Worm (Caenorhabditis elegans): Measurements from ENCODE around the gene M117.1.

DNA sequence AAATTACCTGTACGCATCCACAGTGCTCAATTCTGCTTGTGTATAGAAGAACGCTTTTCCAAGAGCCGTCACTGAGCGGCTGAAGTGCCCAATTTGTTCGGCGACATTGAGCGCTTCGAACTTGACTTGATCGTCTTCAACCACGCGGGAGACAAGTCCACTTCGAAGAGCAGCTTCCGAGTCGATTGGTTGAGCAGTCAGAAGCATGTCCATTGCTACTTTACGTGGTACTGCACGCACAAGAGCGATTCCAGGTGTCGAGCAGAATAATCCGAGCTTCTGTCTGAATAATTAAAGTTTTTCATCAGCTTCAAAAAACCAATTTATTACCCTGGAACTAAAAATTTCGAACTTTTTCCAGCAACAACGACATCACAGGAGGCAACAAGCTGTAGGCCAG, 41.4 kb downstream of the M117.1 start:
- TF ChIP-seq nhr-28 (tag; optimal IDR thresholded peaks at IDR 0.05) = no peak
- TF ChIP-seq unc-30 (tag; optimal IDR thresholded peaks at IDR 0.05) = no peak
- TF ChIP-seq xbp-1 (tag; optimal IDR thresholded peaks at IDR 0.05) = no peak
- TF ChIP-seq lin-15B (tag; optimal IDR thresholded peaks at IDR 0.05) = no peak
- TF ChIP-seq lin-39 (tag; optimal IDR thresholded peaks at IDR 0.05) = no peak
- TF ChIP-seq ces-1 (GFP tag; optimal IDR thresholded peaks at IDR 0.05) = no peak
- TF ChIP-seq dpl-1 (GFP tag; optimal IDR thresholded peaks at IDR 0.05) = no peak
- no peak for TF ChIP-seq zip-4 (GFP tag; optimal IDR thresholded peaks at IDR 0.05)
- TF ChIP-seq elt-2 (tag; optimal IDR thresholded peaks at IDR 0.05) = no peak

All from whole organism, L1 larva.